Worm (Caenorhabditis elegans) whole organism, L1 larva: ENCODE data around the gene F02C12.2.
A peak's percentile ranks its signal among the peaks of the same experiment; 100 is the strongest.

Source experiments
- F16B12.6 ChIP-seq: fragments of 150-350 bp; optimal IDR thresholded peaks from 2 replicates; lab custom pipeline; 2014; ENCODE audit warnings: missing biosample characterization, missing genetic modification characterization
- ama-1 ChIP-seq: fragments of 150-350 bp; optimal IDR thresholded peaks from 2 replicates; lab custom pipeline; 2014
- blmp-1 ChIP-seq: fragments of 150-350 bp; optimal IDR thresholded peaks from 2 replicates; lab custom pipeline; 2014; ENCODE audit warnings: missing biosample characterization, missing genetic modification characterization
- dsc-1 ChIP-seq: sonication (generic microtip); optimal IDR thresholded peaks from 2 replicates; lab custom pipeline; 2016; ENCODE audit warnings: mild to moderate bottlenecking, missing genetic modification characterization, missing compliant biosample characterization
- efl-1 ChIP-seq, 4 experiments: fragments of 150-350 bp; optimal IDR thresholded peaks in 3 of 4; peaks in 1 of 4; 1 replicate in 1 of 4; 2 replicates in 3 of 4; lab custom pipeline; 2014; ENCODE audit warnings: missing biosample characterization in 2 of 4, missing genetic modification characterization in 2 of 4, missing genetic modification reagents in 2 of 4
- efl-3 ChIP-seq: fragments of 200-800 bp; sonication (Bioruptor generic); optimal IDR thresholded peaks from 2 replicates; lab custom pipeline; 2018; ENCODE audit warnings: mild to moderate bottlenecking, missing genetic modification characterization, missing compliant biosample characterization
- elt-2 ChIP-seq: sonication (generic microtip); optimal IDR thresholded peaks from 2 replicates; lab custom pipeline; 2016; ENCODE audit warnings: missing genetic modification characterization, mild to moderate bottlenecking, inconsistent platforms, missing compliant biosample characterization, missing genetic modification reagents
- elt-3 ChIP-seq, 6 experiments: fragments of 150-350 bp in 1 of 6; sonication (generic microtip); optimal IDR thresholded peaks; 2 replicates each; lab custom pipeline; 2017 to 2018; ENCODE audit warnings: missing biosample characterization in 6 of 6, missing genetic modification characterization in 6 of 6, inconsistent platforms in 1 of 6
- fkh-10 ChIP-seq: sonication (generic microtip); optimal IDR thresholded peaks from 2 replicates; lab custom pipeline; 2017; ENCODE audit warnings: missing biosample characterization, missing genetic modification reagents, missing genetic modification characterization
- fos-1 ChIP-seq: fragments of 150-350 bp; optimal IDR thresholded peaks from 2 replicates; lab custom pipeline; 2014; ENCODE audit warnings: missing biosample characterization, missing genetic modification characterization
- hlh-17 ChIP-seq: fragments of 200-800 bp; sonication (Bioruptor generic); optimal IDR thresholded peaks from 2 replicates; lab custom pipeline; 2018; ENCODE audit warnings: missing genetic modification characterization, mild to moderate bottlenecking, missing compliant biosample characterization, moderate library complexity, borderline replicate concordance
- isw-1 ChIP-seq: fragments of 200-800 bp; sonication (Bioruptor generic); IDR thresholded peaks from 2 replicates; pipeline ENCODE4 v1.3.6; 2022; ENCODE audit warnings: missing genetic modification characterization, missing compliant biosample characterization
- lin-14 ChIP-seq: fragments of 200-800 bp; sonication (Bioruptor generic); optimal IDR thresholded peaks from 2 replicates; lab custom pipeline; 2018; ENCODE audit warnings: mild to moderate bottlenecking, missing genetic modification characterization, moderate library complexity, missing compliant biosample characterization
- lin-15B ChIP-seq: fragments of 150-350 bp; sonication (generic microtip); optimal IDR thresholded peaks from 3 replicates; lab custom pipeline; 2014; ENCODE audit warnings: missing biosample characterization, missing genetic modification characterization
- lin-35 ChIP-seq, 2 experiments: fragments of 150-350 bp; optimal IDR thresholded peaks; 2 replicates each; lab custom pipeline; 2014; ENCODE audit warnings: missing biosample characterization in 2 of 2, missing genetic modification characterization in 2 of 2, missing genetic modification reagents in 2 of 2
- lir-3 ChIP-seq: sonication (generic microtip); optimal IDR thresholded peaks from 2 replicates; lab custom pipeline; 2016; ENCODE audit warnings: mild to moderate bottlenecking, missing genetic modification characterization, moderate library complexity, missing compliant biosample characterization; ENCODE audit not compliant: poor library complexity
- mdl-1 ChIP-seq, 2 experiments: fragments of 150-350 bp; optimal IDR thresholded peaks; 2 replicates each; lab custom pipeline; 2014 to 2017; ENCODE audit warnings: missing biosample characterization in 2 of 2, missing genetic modification characterization in 2 of 2, inconsistent platforms in 1 of 2
- mef-2 ChIP-seq: fragments of 150-350 bp; optimal IDR thresholded peaks from 2 replicates; lab custom pipeline; 2014; ENCODE audit warnings: missing biosample characterization, missing genetic modification characterization
- mep-1 ChIP-seq: fragments of 150-350 bp; optimal IDR thresholded peaks from 2 replicates; lab custom pipeline; 2014; ENCODE audit warnings: missing biosample characterization, missing genetic modification characterization
- nhr-11 ChIP-seq: fragments of 150-350 bp; optimal IDR thresholded peaks from 2 replicates; lab custom pipeline; 2014; ENCODE audit warnings: missing biosample characterization, missing genetic modification characterization
- nhr-19 ChIP-seq: fragments of 200-800 bp; sonication (Bioruptor generic); conservative IDR thresholded peaks from 2 replicates; pipeline ENCODE4 v1.3.6; 2022; ENCODE audit warnings: missing genetic modification characterization, missing compliant biosample characterization
- nhr-20 ChIP-seq: sonication (generic microtip); optimal IDR thresholded peaks from 2 replicates; lab custom pipeline; 2016; ENCODE audit warnings: mild to moderate bottlenecking, missing genetic modification characterization, missing compliant biosample characterization
- nhr-28 ChIP-seq: fragments of 150-350 bp; optimal IDR thresholded peaks from 2 replicates; lab custom pipeline; 2014; ENCODE audit warnings: missing biosample characterization, missing genetic modification characterization
- nhr-71 ChIP-seq: sonication (generic microtip); optimal IDR thresholded peaks from 2 replicates; lab custom pipeline; 2016; ENCODE audit warnings: mild to moderate bottlenecking, missing genetic modification characterization, moderate library complexity, missing compliant biosample characterization
- nhr-85 ChIP-seq: sonication (generic microtip); peaks from one replicate; lab custom pipeline; 2016; ENCODE audit warnings: missing genetic modification characterization, inconsistent platforms, missing compliant biosample characterization
- nhr-90 ChIP-seq: sonication (generic microtip); optimal IDR thresholded peaks from 2 replicates; lab custom pipeline; 2016; ENCODE audit warnings: mild to moderate bottlenecking, missing genetic modification characterization, missing compliant biosample characterization; ENCODE audit not compliant: poor library complexity
- pqm-1 ChIP-seq: sonication (generic microtip); optimal IDR thresholded peaks from 3 replicates; lab custom pipeline; 2017; ENCODE audit warnings: missing biosample characterization, missing genetic modification characterization
- snpc-4 ChIP-seq: fragments of 150-350 bp; optimal IDR thresholded peaks from 2 replicates; lab custom pipeline; 2014; ENCODE audit warnings: missing biosample characterization, missing genetic modification characterization
- snu-23 ChIP-seq: sonication (generic microtip); optimal IDR thresholded peaks from 2 replicates; lab custom pipeline; 2016; ENCODE audit warnings: missing genetic modification characterization, missing compliant biosample characterization
- sup-37 ChIP-seq: fragments of 200-800 bp; sonication (Bioruptor generic); optimal IDR thresholded peaks from 2 replicates; lab custom pipeline; 2018; ENCODE audit warnings: mild to moderate bottlenecking, missing genetic modification characterization, missing compliant biosample characterization
- swsn-7 ChIP-seq: sonication (generic microtip); optimal IDR thresholded peaks from 2 replicates; lab custom pipeline; 2016; ENCODE audit warnings: missing genetic modification characterization, missing compliant biosample characterization
- unc-130 ChIP-seq: fragments of 150-350 bp; optimal IDR thresholded peaks from 2 replicates; lab custom pipeline; 2017; ENCODE audit warnings: missing biosample characterization, missing genetic modification characterization, inconsistent platforms
- unc-30 ChIP-seq: sonication (generic microtip); optimal IDR thresholded peaks from 2 replicates; lab custom pipeline; 2017; ENCODE audit warnings: missing biosample characterization, missing genetic modification characterization
- unc-62 ChIP-seq: fragments of 150-350 bp; optimal IDR thresholded peaks from 2 replicates; lab custom pipeline; 2014; ENCODE audit warnings: missing biosample characterization, missing genetic modification reagents, missing genetic modification characterization
- unc-86 ChIP-seq: sonication (generic microtip); optimal IDR thresholded peaks from 2 replicates; lab custom pipeline; 2016; ENCODE audit warnings: missing genetic modification characterization, missing compliant biosample characterization
- vab-15 ChIP-seq: sonication (generic microtip); optimal IDR thresholded peaks from 2 replicates; lab custom pipeline; 2017; ENCODE audit warnings: missing genotype, mild to moderate bottlenecking, missing genetic modification characterization, missing compliant biosample characterization

The F02C12.2 gene

DNA sequence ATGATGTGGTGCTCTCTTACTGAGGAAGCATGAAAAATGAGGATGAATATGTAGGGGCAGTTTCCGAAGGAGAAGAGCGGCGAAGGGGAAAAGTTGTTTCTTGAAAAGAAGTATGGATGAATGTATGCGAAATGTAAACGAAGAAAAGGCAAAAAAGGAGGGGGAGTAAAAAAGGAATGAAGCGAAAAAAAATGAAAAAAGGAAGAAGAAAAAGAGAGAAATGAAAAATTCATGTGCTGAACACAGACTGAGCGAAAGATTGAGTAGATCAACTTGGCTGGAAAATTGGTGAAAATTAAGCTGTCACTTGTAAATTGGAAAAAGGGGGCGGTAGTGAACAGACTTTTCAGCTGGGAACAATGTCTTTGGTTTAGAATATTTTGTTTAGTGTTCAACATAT, 34.2 kb downstream of the F02C12.2 start, which contains the start of gene C49F8.1:
Gene C49F8.1 (minus strand): TSS at position 101 of the 400 bp plus-strand sequence.
- TF ChIP-seq elt-3 (tag; optimal IDR thresholded peaks at IDR 0.05; lab: Kevin White, UChicago) (no peak), fkh-10 (GFP tag; lab: Kevin White, UChicago) (peak; percentile 4), lin-14 (GFP tag; lab: Kevin White, UChicago) (peak; percentile 40), unc-86 (peak; percentile 48), lir-3 (tag; lab: Kevin White, UChicago) (no peak), unc-62 (GFP tag; lab: Kevin White, UChicago) (no peak), lin-35 (GFP tag; optimal IDR thresholded peaks at IDR 0.05; lab: Kevin White, UChicago) (no peak), dsc-1 (tag; lab: Kevin White, UChicago) (no peak)
- TF ChIP-seq, all 84 proteins: peak for 3

DNA sequence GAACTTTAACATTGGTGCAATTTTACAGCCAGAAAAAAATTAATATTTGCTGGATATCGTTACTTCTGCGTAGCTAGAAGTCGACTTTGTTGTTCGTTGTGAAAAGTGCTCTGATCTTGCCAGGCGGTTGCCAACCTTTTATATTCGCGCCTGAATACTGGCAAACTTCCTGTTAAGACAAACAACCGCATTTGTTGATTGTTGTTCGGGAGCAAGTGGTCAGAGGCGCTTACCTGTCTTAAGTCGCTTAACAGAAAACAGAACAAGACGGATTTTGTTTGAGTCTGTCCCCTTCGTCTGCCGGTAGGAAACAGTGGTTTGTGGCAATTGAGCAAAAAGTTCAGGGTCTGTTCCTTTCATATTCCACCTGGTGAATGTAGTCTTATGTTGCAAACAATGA, 36.6 kb downstream of the F02C12.2 start, which contains the start of gene C49F8.15:
Gene C49F8.15 (minus strand): TSS at position 101 of the 400 bp plus-strand sequence.
- TF ChIP-seq unc-30 (tag; lab: Kevin White, UChicago) (no peak), lin-15B (no peak), pqm-1 (tag; lab: Kevin White, UChicago) (no peak), mdl-1 (tag; optimal IDR thresholded peaks at IDR 0.05; lab: Kevin White, UChicago) (no peak), ama-1 (lab: Kevin White, UChicago) (no peak), unc-130 (tag; lab: Kevin White, UChicago) (no peak), hlh-17 (GFP tag; lab: Kevin White, UChicago) (no peak), mep-1 (tag; lab: Kevin White, UChicago) (no peak), isw-1 (GFP tag; lab: Robert Waterston, UW) (no peak), F16B12.6 (tag; lab: Kevin White, UChicago) (no peak), sup-37 (GFP tag; lab: Kevin White, UChicago) (no peak), swsn-7 (tag; lab: Kevin White, UChicago) (no peak), fos-1 (tag; lab: Kevin White, UChicago) (no peak)

- TF ChIP-seq nhr-71 (peak; percentile 23), nhr-20 (tag; lab: Kevin White, UChicago) (peak; percentile 35), vab-15 (tag; lab: Kevin White, UChicago) (no peak), nhr-11 (tag; lab: Kevin White, UChicago) (no peak), nhr-19 (GFP tag; lab: Robert Waterston, UW) (peak; percentile 14; the same call in 1 of the 2 replicates), elt-2 (tag; lab: Kevin White, UChicago) (peak; percentile 84), lin-35 (GFP tag; optimal IDR thresholded peaks at IDR 0.05; lab: Kevin White, UChicago) (peak in 1 of 2 experiments; percentile 50), lin-14 (GFP tag; lab: Kevin White, UChicago) (peak; percentile 6)
Measured at ce11 chrX:13360632-13361031, 38.5 kb downstream of the F02C12.2 start.

- TF ChIP-seq elt-2 (tag; lab: Kevin White, UChicago) (peak; percentile 58), nhr-85 (tag; lab: Kevin White, UChicago) (peak; percentile 40), elt-3 (tag; optimal IDR thresholded peaks at IDR 0.05; lab: Kevin White, UChicago) (peak in 1 of 6 experiments; percentile 25), snu-23 (GFP tag; lab: Kevin White, UChicago) (peak; percentile 27), nhr-20 (tag; lab: Kevin White, UChicago) (peak; percentile 68), lin-14 (GFP tag; lab: Kevin White, UChicago) (peak; percentile 49), nhr-28 (no peak), nhr-90 (tag; lab: Kevin White, UChicago) (peak; percentile 38), snpc-4 (tag; lab: Kevin White, UChicago) (no peak), lin-35 (GFP tag; optimal IDR thresholded peaks at IDR 0.05; lab: Kevin White, UChicago) (peak in 1 of 2 experiments; percentile 8), nhr-19 (GFP tag; lab: Robert Waterston, UW) (peak; percentile 89), nhr-71 (peak; percentile 21), blmp-1 (no peak), efl-3 (GFP tag; lab: Kevin White, UChicago) (no peak), efl-1 (optimal IDR thresholded peaks at IDR 0.05; lab: Kevin White, UChicago) (no peak), efl-1 (GFP tag; optimal IDR thresholded peaks at IDR 0.05 in 1 of 2; lab: Kevin White, UChicago) (peak in 1 of 2 experiments; percentile 54), vab-15 (tag; lab: Kevin White, UChicago) (no peak), mef-2 (tag; lab: Kevin White, UChicago) (no peak)
- TF ChIP-seq, all 84 proteins: peak for 11
Measured at ce11 chrX:13359800-13360199, 39.3 kb downstream of the F02C12.2 start.
